Fruit fly (Drosophila melanogaster) whole organism, embryonic: ENCODE results near the gene Ppat-Dpck.

ENCODE experiments used
- B-H1 ChIP-seq: fragments of 200-800 bp; sonication (Bioruptor generic); IDR thresholded peaks from 3 replicates; pipeline ENCODE4 v1.3.6; 2022; ENCODE audit warnings: missing biosample characterization, missing genetic modification characterization
- Bdp1 ChIP-seq: fragments of 200-800 bp; sonication (Bioruptor generic); optimal IDR thresholded peaks from 3 replicates; lab custom pipeline; 2016; ENCODE audit warnings: missing biosample characterization, missing genetic modification characterization
- Blimp-1 ChIP-seq: fragments of 200-800 bp; sonication (Bioruptor generic); optimal IDR thresholded peaks from 3 replicates; lab custom pipeline; 2018; ENCODE audit warnings: missing biosample characterization, missing genetic modification characterization, mild to moderate bottlenecking, moderate library complexity, missing genetic modification reagents
- CG11696 ChIP-seq: fragments of 200-800 bp; sonication (Bioruptor generic); IDR thresholded peaks from 2 replicates; pipeline ENCODE4 v1.3.6; 2022; ENCODE audit warnings: missing biosample characterization, missing genetic modification characterization
- CG13287 ChIP-seq: fragments of 200-800 bp; sonication (Bioruptor generic); IDR thresholded peaks from 2 replicates; pipeline ENCODE4 v1.3.6; 2022; ENCODE audit warnings: missing biosample characterization, missing genetic modification characterization; ENCODE audit not compliant: partially characterized antibody
- CG14965 ChIP-seq: fragments of 200-800 bp; sonication (Bioruptor generic); optimal IDR thresholded peaks from 2 replicates; lab custom pipeline; 2016; ENCODE audit warnings: missing biosample characterization, missing genetic modification characterization, borderline replicate concordance
- CG15601 ChIP-seq: fragments of 200-800 bp; sonication (Bioruptor generic); optimal IDR thresholded peaks from 3 replicates; lab custom pipeline; 2019; ENCODE audit warnings: missing biosample characterization, mild to moderate bottlenecking, missing genetic modification characterization, moderate library complexity
- CG15696 ChIP-seq: fragments of 200-800 bp; sonication (Bioruptor generic); optimal IDR thresholded peaks from 2 replicates; lab custom pipeline; 2019; ENCODE audit warnings: missing biosample characterization, mild to moderate bottlenecking, missing genetic modification characterization, moderate library complexity
- CG17912 ChIP-seq: fragments of 200-800 bp; sonication (Bioruptor generic); optimal IDR thresholded peaks from 2 replicates; lab custom pipeline; 2018; ENCODE audit warnings: missing biosample characterization, mild to moderate bottlenecking, missing genetic modification characterization
- CG1792 ChIP-seq: fragments of 200-800 bp; sonication (Bioruptor generic); optimal IDR thresholded peaks from 2 replicates; lab custom pipeline; 2016; ENCODE audit warnings: missing biosample characterization, missing genetic modification characterization
- CG2129 ChIP-seq: fragments of 200-800 bp; sonication (Bioruptor generic); IDR thresholded peaks from 2 replicates; pipeline ENCODE4 v1.3.6; 2022; ENCODE audit warnings: missing biosample characterization, missing genetic modification characterization; ENCODE audit not compliant: partially characterized antibody
- CG3065 ChIP-seq: fragments of 200-800 bp; sonication (Bioruptor generic); optimal IDR thresholded peaks from 2 replicates; lab custom pipeline; 2016; ENCODE audit warnings: missing biosample characterization, missing genetic modification characterization
- CG31441 ChIP-seq: fragments of 200-800 bp; sonication (Bioruptor generic); IDR thresholded peaks from 2 replicates; pipeline ENCODE4 v1.3.6; 2022; ENCODE audit warnings: missing biosample characterization, missing genetic modification characterization
- CG33557 ChIP-seq: fragments of 200-800 bp; sonication (Bioruptor generic); optimal IDR thresholded peaks from 2 replicates; lab custom pipeline; 2019; ENCODE audit warnings: missing biosample characterization, mild to moderate bottlenecking, missing genetic modification characterization, moderate library complexity
- CG5245 ChIP-seq: fragments of 200-800 bp; sonication (Bioruptor generic); optimal IDR thresholded peaks from 3 replicates; lab custom pipeline; 2016; ENCODE audit warnings: missing biosample characterization, missing genetic modification characterization
- CG5953 ChIP-seq: fragments of 200-800 bp; sonication (Bioruptor generic); IDR thresholded peaks from 2 replicates; pipeline ENCODE4 v1.3.6; 2022; ENCODE audit warnings: missing biosample characterization, missing genetic modification characterization
- CG6654 ChIP-seq: fragments of 200-800 bp; sonication (Bioruptor generic); optimal IDR thresholded peaks from 2 replicates; lab custom pipeline; 2017; ENCODE audit warnings: missing biosample characterization, mild to moderate bottlenecking, missing genetic modification characterization
- CG6689 ChIP-seq: fragments of 200-800 bp; sonication (Bioruptor generic); IDR thresholded peaks from 2 replicates; pipeline ENCODE4 v1.3.6; 2022; ENCODE audit warnings: missing biosample characterization, missing genetic modification characterization
- CG7839 ChIP-seq: fragments of 200-800 bp; sonication (Bioruptor generic); optimal IDR thresholded peaks from 3 replicates; lab custom pipeline; 2018; ENCODE audit warnings: missing biosample characterization, mild to moderate bottlenecking, missing genetic modification characterization, moderate library complexity
- CG9817 ChIP-seq: fragments of 200-800 bp; sonication (Bioruptor generic); optimal IDR thresholded peaks from 2 replicates; lab custom pipeline; 2018; ENCODE audit warnings: missing biosample characterization, mild to moderate bottlenecking, missing genetic modification characterization, moderate library complexity
- CG9932 ChIP-seq: fragments of 200-800 bp; sonication (Bioruptor generic); IDR thresholded peaks from 2 replicates; pipeline ENCODE4 v1.3.6; 2022; ENCODE audit warnings: missing biosample characterization, missing genetic modification characterization
- Camta ChIP-seq: fragments of 200-800 bp; sonication (Bioruptor generic); optimal IDR thresholded peaks from 2 replicates; lab custom pipeline; 2016; ENCODE audit warnings: missing biosample characterization, missing genetic modification characterization
- D19A ChIP-seq: fragments of 200-800 bp; optimal IDR thresholded peaks from 3 replicates; lab custom pipeline; 2019; ENCODE audit warnings: missing biosample characterization, mild to moderate bottlenecking, missing genetic modification characterization, moderate library complexity
- Fer3 ChIP-seq: fragments of 200-800 bp; sonication (Bioruptor generic); optimal IDR thresholded peaks from 2 replicates; lab custom pipeline; 2018; ENCODE audit warnings: missing biosample characterization, mild to moderate bottlenecking, missing genetic modification characterization, moderate library complexity
- Gug ChIP-seq: fragments of 200-800 bp; sonication (Bioruptor generic); IDR thresholded peaks from 4 replicates; pipeline ENCODE4 v1.3.6; 2022; ENCODE audit warnings: missing biosample characterization, missing genetic modification characterization
- HHEX ChIP-seq: fragments of 200-800 bp; sonication (Bioruptor generic); optimal IDR thresholded peaks from 3 replicates; lab custom pipeline; 2017; ENCODE audit warnings: missing biosample characterization, mild to moderate bottlenecking, missing genetic modification characterization, missing genetic modification reagents
- Hand ChIP-seq: fragments of 200-800 bp; sonication (Bioruptor generic); optimal IDR thresholded peaks from 2 replicates; lab custom pipeline; 2017; ENCODE audit warnings: mild to moderate bottlenecking, missing biosample characterization, missing genetic modification reagents, missing genetic modification characterization
- Kr ChIP-seq: fragments of 200-800 bp; sonication (Bioruptor generic); optimal IDR thresholded peaks from 2 replicates; lab custom pipeline; 2017; ENCODE audit warnings: missing biosample characterization, mild to moderate bottlenecking, missing genetic modification characterization
- Optix ChIP-seq: fragments of 200-800 bp; sonication (Bioruptor generic); IDR thresholded peaks from 3 replicates; pipeline ENCODE4 v1.3.6; 2022; ENCODE audit warnings: missing biosample characterization, missing genetic modification characterization
- Scr ChIP-seq: fragments of 200-800 bp; sonication (Bioruptor generic); IDR thresholded peaks from 2 replicates; pipeline ENCODE4 v1.3.6; 2022; ENCODE audit warnings: missing biosample characterization, missing genetic modification characterization; ENCODE audit not compliant: partially characterized antibody
- Six4 ChIP-seq: fragments of 200-800 bp; sonication (Bioruptor generic); optimal IDR thresholded peaks from 2 replicates; lab custom pipeline; 2016; ENCODE audit warnings: missing biosample characterization, missing genetic modification characterization
- Usf ChIP-seq: fragments of 200-800 bp; sonication (Bioruptor generic); optimal IDR thresholded peaks from 2 replicates; lab custom pipeline; 2017; ENCODE audit warnings: missing genotype, missing biosample characterization, missing genetic modification characterization
- Vsx1 ChIP-seq: fragments of 200-800 bp; sonication (Bioruptor generic); optimal IDR thresholded peaks from 2 replicates; lab custom pipeline; 2017; ENCODE audit warnings: missing biosample characterization, mild to moderate bottlenecking, missing genetic modification characterization, missing genetic modification reagents
- ara ChIP-seq: fragments of 200-800 bp; sonication (Bioruptor generic); IDR thresholded peaks from 2 replicates; pipeline ENCODE4 v1.3.6; 2022; ENCODE audit warnings: missing biosample characterization, missing genetic modification characterization
- bbx ChIP-seq: fragments of 200-800 bp; sonication (Bioruptor generic); IDR thresholded peaks from 2 replicates; pipeline ENCODE4 v1.3.6; 2022; ENCODE audit warnings: missing biosample characterization, missing genetic modification characterization; ENCODE audit not compliant: partially characterized antibody
- br ChIP-seq: fragments of >200 bp; optimal IDR thresholded peaks from 2 replicates; lab custom pipeline; 2017
- danr ChIP-seq: fragments of 200-800 bp; sonication (Bioruptor generic); IDR thresholded peaks from 2 replicates; pipeline ENCODE4 v1.3.6; 2022; ENCODE audit warnings: missing biosample characterization, missing genetic modification characterization
- dysf ChIP-seq: fragments of 200-800 bp; sonication (Bioruptor generic); IDR thresholded peaks from 3 replicates; pipeline ENCODE4 v1.3.6; 2022; ENCODE audit warnings: missing biosample characterization, missing genetic modification characterization
- gcm2 ChIP-seq: fragments of 200-800 bp; sonication (Bioruptor generic); optimal IDR thresholded peaks from 2 replicates; lab custom pipeline; 2016; ENCODE audit warnings: missing biosample characterization, missing genetic modification characterization
- jing ChIP-seq: fragments of 200-800 bp; sonication (Bioruptor generic); optimal IDR thresholded peaks from 2 replicates; lab custom pipeline; 2018; ENCODE audit warnings: missing biosample characterization, mild to moderate bottlenecking, missing genetic modification characterization
- rib ChIP-seq: fragments of 200-800 bp; sonication (Bioruptor generic); IDR thresholded peaks from 2 replicates; pipeline ENCODE4 v1.3.6; 2022; ENCODE audit warnings: missing biosample characterization, missing genetic modification characterization
- sc ChIP-seq, 3 experiments: fragments of >200 bp in 2 of 3; fragments of 200-800 bp in 1 of 3; sonication (Bioruptor generic) in 1 of 3; optimal IDR thresholded peaks; 2 replicates in 2 of 3; 3 replicates in 1 of 3; lab custom pipeline; 2017; ENCODE audit warnings: mild to moderate bottlenecking in 1 of 3, missing biosample characterization in 1 of 3, missing genetic modification characterization in 1 of 3, missing genetic modification reagents in 1 of 3
- sens-2 ChIP-seq: fragments of 200-800 bp; sonication (Bioruptor generic); IDR thresholded peaks from 2 replicates; pipeline ENCODE4 v1.3.6; 2022; ENCODE audit warnings: missing biosample characterization, missing genetic modification characterization
- sna ChIP-seq: fragments of 200-800 bp; sonication (Bioruptor generic); IDR thresholded peaks from 2 replicates; pipeline ENCODE4 v1.3.6; 2022; ENCODE audit warnings: missing biosample characterization, missing genetic modification characterization; ENCODE audit not compliant: partially characterized antibody
- sug ChIP-seq: fragments of 200-800 bp; optimal IDR thresholded peaks from 2 replicates; lab custom pipeline; 2019; ENCODE audit warnings: missing biosample characterization, mild to moderate bottlenecking, missing genetic modification characterization, moderate library complexity
- tap ChIP-seq: fragments of 200-800 bp; optimal IDR thresholded peaks from 3 replicates; lab custom pipeline; 2019; ENCODE audit warnings: missing biosample characterization, mild to moderate bottlenecking, missing genetic modification characterization, moderate library complexity
- trh ChIP-seq: fragments of 200-800 bp; sonication (Bioruptor generic); optimal IDR thresholded peaks from 2 replicates; lab custom pipeline; 2016; ENCODE audit warnings: missing biosample characterization, missing genetic modification characterization
- unpg ChIP-seq: fragments of 200-800 bp; sonication (Bioruptor generic); optimal IDR thresholded peaks from 3 replicates; lab custom pipeline; 2018; ENCODE audit warnings: missing biosample characterization, mild to moderate bottlenecking, missing genetic modification characterization, moderate library complexity
- vnd ChIP-seq: fragments of 200-800 bp; sonication (Bioruptor generic); IDR thresholded peaks from 3 replicates; pipeline ENCODE4 v1.3.6; 2022; ENCODE audit warnings: missing biosample characterization, missing genetic modification characterization; ENCODE audit not compliant: partially characterized antibody

Ppat-Dpck gene

dm6 chr3L:5752903-5753604 is 15.5 kb downstream of the Ppat-Dpck start, which contains the start of gene Usp47 (continued):
- no peak for TF ChIP-seq CG2129 (GFP tag; lab: Robert Waterston, UW)
- no peak for TF ChIP-seq CG15601 (tag; lab: Kevin White, UChicago)
- TF ChIP-seq sc (optimal IDR thresholded peaks at IDR 0.05; lab: Kevin White, UChicago): no peak
- TF ChIP-seq sc (GFP tag; optimal IDR thresholded peaks at IDR 0.05; lab: Kevin White, UChicago): no peak
- TF ChIP-seq Fer3 (tag; lab: Kevin White, UChicago): no peak
- no peak; the same call in 1 of the 2 replicates for TF ChIP-seq bbx (GFP tag; lab: Robert Waterston, UW)
- 0 out of 3 replicates have a peak, but pooled peaks have one; percentile 6 for TF ChIP-seq dysf (GFP tag; lab: Robert Waterston, UW)
- TF ChIP-seq Camta (GFP tag; lab: Kevin White, UChicago): no peak
- TF ChIP-seq sug (tag; lab: Kevin White, UChicago): peak; percentile 6
- no peak for TF ChIP-seq tap (tag; lab: Kevin White, UChicago)
- TF ChIP-seq br (lab: Kevin White, UChicago): no peak
- peak; percentile 38; the same call in 1 of the 3 replicates for TF ChIP-seq vnd (GFP tag; lab: Robert Waterston, UW)
- no peak for TF ChIP-seq CG5953 (GFP tag; lab: Robert Waterston, UW)
- no peak for TF ChIP-seq CG9932
- TF ChIP-seq CG13287: peak; percentile 47; the same call in 1 of the 2 replicates
- TF ChIP-seq CG3065 (GFP tag; lab: Kevin White, UChicago): no peak
- no peak for TF ChIP-seq trh (GFP tag; lab: Kevin White, UChicago)
- no peak for TF ChIP-seq CG7839 (tag; lab: Kevin White, UChicago)
- TF ChIP-seq sens-2 (GFP tag; lab: Robert Waterston, UW): no peak
- no peak for TF ChIP-seq Bdp1 (GFP tag; lab: Kevin White, UChicago)
- TF ChIP-seq rib (GFP tag; lab: Robert Waterston, UW): no peak
- TF ChIP-seq gcm2 (GFP tag; lab: Kevin White, UChicago): no peak
- TF ChIP-seq HHEX: no peak
- TF ChIP-seq Gug (GFP tag; lab: Robert Waterston, UW): no peak
- TF ChIP-seq CG14965 (GFP tag; lab: Kevin White, UChicago): no peak
- no peak for TF ChIP-seq danr (GFP tag; lab: Robert Waterston, UW)
- TF ChIP-seq Six4 (GFP tag; lab: Kevin White, UChicago): no peak
- no peak for TF ChIP-seq Blimp-1 (GFP tag; lab: Kevin White, UChicago)
- no peak; the same call in 1 of the 2 replicates for TF ChIP-seq Scr (GFP tag; lab: Robert Waterston, UW)
- no peak for TF ChIP-seq Usf (GFP tag; lab: Kevin White, UChicago)
- no peak for TF ChIP-seq Kr (GFP tag; lab: Kevin White, UChicago)
- TF ChIP-seq CG6689 (GFP tag; lab: Robert Waterston, UW): no peak
- no peak for TF ChIP-seq D19A
- no peak for TF ChIP-seq CG17912
- TF ChIP-seq CG5245 (GFP tag; lab: Kevin White, UChicago): no peak
- no peak for TF ChIP-seq CG33557 (GFP tag; lab: Kevin White, UChicago)
- TF ChIP-seq CG15696: no peak
- TF ChIP-seq CG6654: no peak
- no peak for TF ChIP-seq jing (GFP tag; lab: Kevin White, UChicago)
- TF ChIP-seq Vsx1 (GFP tag; lab: Kevin White, UChicago): no peak
- no peak for TF ChIP-seq sna
- TF ChIP-seq CG9817: no peak
- no peak for TF ChIP-seq Hand
- no peak for TF ChIP-seq Optix
- no peak for TF ChIP-seq CG11696 (GFP tag; lab: Robert Waterston, UW)
- no peak for TF ChIP-seq B-H1
- TF ChIP-seq CG31441: no peak
- no peak for TF ChIP-seq unpg (GFP tag; lab: Kevin White, UChicago)
- no peak for TF ChIP-seq CG1792 (GFP tag; lab: Kevin White, UChicago)
- no peak for TF ChIP-seq ara (GFP tag; lab: Robert Waterston, UW)
